Fruit fly (Drosophila melanogaster) whole organism, embryonic: ENCODE results near the gene Tctp.

ENCODE experiments used
- CG10267 ChIP-seq: fragments of 200-800 bp; sonication (Bioruptor generic); optimal IDR thresholded peaks from 2 replicates; lab custom pipeline; 2018; ENCODE audit warnings: missing biosample characterization, mild to moderate bottlenecking, missing genetic modification characterization, moderate library complexity
- CG10979 ChIP-seq: fragments of 200-800 bp; sonication (Bioruptor generic); optimal IDR thresholded peaks from 2 replicates; lab custom pipeline; 2018; ENCODE audit warnings: missing biosample characterization, mild to moderate bottlenecking, missing genetic modification characterization, moderate library complexity
- CG11085 ChIP-seq: fragments of 200-800 bp; sonication (Bioruptor generic); IDR thresholded peaks from 2 replicates; pipeline ENCODE4 v1.3.6; 2022; ENCODE audit warnings: missing biosample characterization, missing genetic modification characterization
- CG11696 ChIP-seq: fragments of 200-800 bp; sonication (Bioruptor generic); IDR thresholded peaks from 2 replicates; pipeline ENCODE4 v1.3.6; 2022; ENCODE audit warnings: missing biosample characterization, missing genetic modification characterization
- CG12942 ChIP-seq: fragments of 200-800 bp; sonication (Bioruptor generic); optimal IDR thresholded peaks from 3 replicates; lab custom pipeline; 2016; ENCODE audit warnings: missing biosample characterization, missing genetic modification characterization
- CG1603 ChIP-seq: fragments of 200-800 bp; sonication (Bioruptor generic); optimal IDR thresholded peaks from 2 replicates; lab custom pipeline; 2019; ENCODE audit warnings: missing biosample characterization, mild to moderate bottlenecking, missing genetic modification characterization, moderate library complexity
- CG1647 ChIP-seq: fragments of 200-800 bp; sonication (Bioruptor generic); optimal IDR thresholded peaks from 3 replicates; lab custom pipeline; 2016; ENCODE audit warnings: missing biosample characterization, missing genetic modification characterization
- CG16779 ChIP-seq: fragments of 200-800 bp; sonication (Bioruptor generic); IDR thresholded peaks from 2 replicates; pipeline ENCODE4 v1.3.6; 2022; ENCODE audit warnings: missing biosample characterization, missing genetic modification characterization
- CG16815 ChIP-seq: fragments of 200-800 bp; sonication (Bioruptor generic); optimal IDR thresholded peaks from 3 replicates; lab custom pipeline; 2017; ENCODE audit warnings: missing biosample characterization, mild to moderate bottlenecking, missing genetic modification characterization
- CG17802 ChIP-seq: fragments of 200-800 bp; sonication (Bioruptor generic); optimal IDR thresholded peaks from 2 replicates; lab custom pipeline; 2018; ENCODE audit warnings: missing biosample characterization, mild to moderate bottlenecking, missing genetic modification characterization, moderate library complexity
- CG17912 ChIP-seq: fragments of 200-800 bp; sonication (Bioruptor generic); optimal IDR thresholded peaks from 2 replicates; lab custom pipeline; 2018; ENCODE audit warnings: missing biosample characterization, mild to moderate bottlenecking, missing genetic modification characterization
- CG2129 ChIP-seq: fragments of 200-800 bp; sonication (Bioruptor generic); IDR thresholded peaks from 2 replicates; pipeline ENCODE4 v1.3.6; 2022; ENCODE audit warnings: missing biosample characterization, missing genetic modification characterization; ENCODE audit not compliant: partially characterized antibody
- CG30403 ChIP-seq: fragments of 200-800 bp; sonication (Bioruptor generic); optimal IDR thresholded peaks from 3 replicates; lab custom pipeline; 2016; ENCODE audit warnings: missing biosample characterization, missing genetic modification characterization
- CG3726 ChIP-seq: fragments of 200-800 bp; sonication (Bioruptor generic); IDR thresholded peaks from 3 replicates; pipeline ENCODE4, ENCODE4 v1.3.6; 2022; ENCODE audit warnings: missing biosample characterization, missing genetic modification characterization
- CG6683 ChIP-seq: fragments of 200-800 bp; sonication (Bioruptor generic); optimal IDR thresholded peaks from 2 replicates; lab custom pipeline; 2017; ENCODE audit warnings: missing biosample characterization, mild to moderate bottlenecking, missing genetic modification characterization, missing genetic modification reagents
- CG7271 ChIP-seq: fragments of 200-800 bp; sonication (Bioruptor generic); optimal IDR thresholded peaks from 2 replicates; lab custom pipeline; 2018; ENCODE audit warnings: missing biosample characterization, mild to moderate bottlenecking, missing genetic modification characterization, moderate library complexity
- CG7556 ChIP-seq: fragments of 200-800 bp; sonication (Bioruptor generic); optimal IDR thresholded peaks from 2 replicates; lab custom pipeline; 2017; ENCODE audit warnings: missing biosample characterization, mild to moderate bottlenecking, missing genetic modification characterization
- CG7987 ChIP-seq: fragments of 200-800 bp; sonication (Bioruptor generic); optimal IDR thresholded peaks from 2 replicates; lab custom pipeline; 2018; ENCODE audit warnings: missing biosample characterization, mild to moderate bottlenecking, missing genetic modification characterization, moderate library complexity
- CG8290 ChIP-seq, 3 experiments: fragments of 200-800 bp; sonication (Bioruptor generic); optimal IDR thresholded peaks; 2 replicates each; lab custom pipeline; 2016 to 2019; ENCODE audit warnings: missing biosample characterization in 3 of 3, missing genetic modification characterization in 3 of 3, mild to moderate bottlenecking in 2 of 3, moderate library complexity in 1 of 3
- CG8478 ChIP-seq: fragments of >200 bp; optimal IDR thresholded peaks from 2 replicates; lab custom pipeline; 2018
- CG8944 ChIP-seq: fragments of 200-800 bp; sonication (Bioruptor generic); optimal IDR thresholded peaks from 3 replicates; lab custom pipeline; 2016; ENCODE audit warnings: missing biosample characterization, missing genetic modification characterization
- CG9876 ChIP-seq: fragments of 200-800 bp; sonication (Bioruptor generic); optimal IDR thresholded peaks from 2 replicates; lab custom pipeline; 2016; ENCODE audit warnings: missing biosample characterization, missing genetic modification characterization
- Chrac-16 ChIP-seq: fragments of 200-800 bp; sonication (Bioruptor generic); optimal IDR thresholded peaks from 3 replicates; lab custom pipeline; 2016; ENCODE audit warnings: missing biosample characterization, missing genetic modification characterization
- Fer3 ChIP-seq: fragments of 200-800 bp; sonication (Bioruptor generic); optimal IDR thresholded peaks from 2 replicates; lab custom pipeline; 2018; ENCODE audit warnings: missing biosample characterization, mild to moderate bottlenecking, missing genetic modification characterization, moderate library complexity
- H15 ChIP-seq: fragments of 200-800 bp; sonication (Bioruptor generic); IDR thresholded peaks from 3 replicates; pipeline ENCODE4 v1.3.6; 2022; ENCODE audit warnings: missing biosample characterization, missing genetic modification characterization
- Hr39 ChIP-seq: fragments of >200 bp; optimal IDR thresholded peaks from 2 replicates; lab custom pipeline; 2017
- Mad ChIP-seq: fragments of 200-800 bp; sonication (Bioruptor generic); optimal IDR thresholded peaks from 2 replicates; lab custom pipeline; 2016; ENCODE audit warnings: missing biosample characterization, missing genetic modification characterization
- Mes4 ChIP-seq: fragments of 200-800 bp; sonication (Bioruptor generic); optimal IDR thresholded peaks from 2 replicates; lab custom pipeline; 2016; ENCODE audit warnings: missing biosample characterization, missing genetic modification characterization
- Neu2 ChIP-seq: fragments of 200-800 bp; sonication (Bioruptor generic); optimal IDR thresholded peaks from 3 replicates; lab custom pipeline; 2016; ENCODE audit warnings: missing biosample characterization, missing genetic modification characterization, borderline replicate concordance
- NfI ChIP-seq: fragments of 200-800 bp; sonication (Bioruptor generic); optimal IDR thresholded peaks from 3 replicates; lab custom pipeline; 2018; ENCODE audit warnings: missing biosample characterization, mild to moderate bottlenecking, missing genetic modification characterization, moderate library complexity
- PHDP ChIP-seq: fragments of 200-800 bp; sonication (Bioruptor generic); optimal IDR thresholded peaks from 3 replicates; lab custom pipeline; 2018; ENCODE audit warnings: missing biosample characterization, mild to moderate bottlenecking, missing genetic modification characterization, moderate library complexity
- Poxn ChIP-seq: fragments of 200-800 bp; sonication (Bioruptor generic); IDR thresholded peaks from 2 replicates; pipeline ENCODE4 v1.3.6; 2022; ENCODE audit warnings: missing biosample characterization, missing genetic modification characterization
- Usf ChIP-seq: fragments of 200-800 bp; sonication (Bioruptor generic); optimal IDR thresholded peaks from 2 replicates; lab custom pipeline; 2017; ENCODE audit warnings: missing genotype, missing biosample characterization, missing genetic modification characterization
- bowl ChIP-seq: fragments of 200-800 bp; sonication (Bioruptor generic); IDR thresholded peaks from 2 replicates; pipeline ENCODE4 v1.3.6; 2022; ENCODE audit warnings: missing biosample characterization, missing genetic modification characterization
- cato ChIP-seq: fragments of 200-800 bp; sonication (Bioruptor generic); optimal IDR thresholded peaks from 2 replicates; lab custom pipeline; 2016; ENCODE audit warnings: missing biosample characterization, missing genetic modification characterization, borderline replicate concordance
- dan ChIP-seq: fragments of 200-800 bp; sonication (Bioruptor generic); IDR thresholded peaks from 2 replicates; pipeline ENCODE4 v1.3.6; 2022; ENCODE audit warnings: missing biosample characterization, missing genetic modification characterization
- gcm ChIP-seq: fragments of 200-800 bp; sonication (Bioruptor generic); optimal IDR thresholded peaks from 2 replicates; lab custom pipeline; 2019; ENCODE audit warnings: missing biosample characterization, mild to moderate bottlenecking, missing genetic modification characterization, moderate library complexity
- grn ChIP-seq: fragments of 200-800 bp; sonication (Bioruptor generic); optimal IDR thresholded peaks from 3 replicates; lab custom pipeline; 2017; ENCODE audit warnings: missing biosample characterization, missing genetic modification characterization
- hkb ChIP-seq, 2 experiments: fragments of 200-800 bp in 1 of 2; fragments of >200 bp in 1 of 2; sonication (Bioruptor generic) in 1 of 2; IDR thresholded peaks in 1 of 2; optimal IDR thresholded peaks in 1 of 2; 2 replicates each; pipeline versions ENCODE4 v1.3.6 to Lab custom; 2017 to 2022; ENCODE audit warnings: missing biosample characterization in 1 of 2, missing genetic modification characterization in 1 of 2
- mld ChIP-seq: fragments of 200-800 bp; sonication (Bioruptor generic); IDR thresholded peaks from 3 replicates; pipeline ENCODE4 v1.3.6; 2022; ENCODE audit warnings: missing biosample characterization, missing genetic modification characterization; ENCODE audit not compliant: partially characterized antibody
- salm ChIP-seq: fragments of 200-800 bp; sonication (Bioruptor generic); optimal IDR thresholded peaks from 2 replicates; lab custom pipeline; 2018; ENCODE audit warnings: missing biosample characterization, mild to moderate bottlenecking, missing genetic modification characterization
- sima ChIP-seq: fragments of 200-800 bp; sonication (Bioruptor generic); optimal IDR thresholded peaks from 2 replicates; lab custom pipeline; 2016; ENCODE audit warnings: missing biosample characterization, missing genetic modification characterization
- sisA ChIP-seq: fragments of 200-800 bp; sonication (Bioruptor generic); IDR thresholded peaks from 2 replicates; pipeline ENCODE4 v1.3.6; 2022; ENCODE audit warnings: missing biosample characterization, missing genetic modification characterization
- sr ChIP-seq: fragments of 200-800 bp; sonication (Bioruptor generic); IDR thresholded peaks from 3 replicates; pipeline ENCODE4 v1.3.6; 2022; ENCODE audit warnings: missing biosample characterization, missing genetic modification characterization
- tna ChIP-seq: fragments of 200-800 bp; sonication (Bioruptor generic); IDR thresholded peaks from 2 replicates; pipeline ENCODE4 v1.3.6; 2022; ENCODE audit warnings: missing biosample characterization, missing genetic modification characterization; ENCODE audit not compliant: partially characterized antibody
- tx ChIP-seq: fragments of 200-800 bp; sonication (Bioruptor generic); optimal IDR thresholded peaks from 2 replicates; lab custom pipeline; 2016; ENCODE audit warnings: missing biosample characterization, missing genetic modification characterization
- usp ChIP-seq: fragments of >200 bp; optimal IDR thresholded peaks from 2 replicates; lab custom pipeline; 2017; ENCODE audit warnings: missing biosample characterization, missing genetic modification characterization
- vfl ChIP-seq: fragments of 200-800 bp; sonication (Bioruptor generic); optimal IDR thresholded peaks from 2 replicates; lab custom pipeline; 2016; ENCODE audit warnings: missing biosample characterization, missing genetic modification characterization
- zf30C ChIP-seq: fragments of 200-800 bp; sonication (Bioruptor generic); optimal IDR thresholded peaks from 3 replicates; lab custom pipeline; 2018; ENCODE audit warnings: missing biosample characterization, mild to moderate bottlenecking, missing genetic modification characterization

Gene Tctp

dm6 chr3R:11196648-11197388 lies 13.2 kb upstream of the Tctp start (continued):
- TF ChIP-seq sr (GFP tag; lab: Robert Waterston, UW) (peak; percentile 94), Mes4 (peak; percentile 80), CG2129 (no peak), CG1647 (peak; percentile 81), NfI (GFP tag; lab: Kevin White, UChicago) (peak; percentile 98), CG16815 (GFP tag; lab: Kevin White, UChicago) (peak; percentile 97), CG8944 (GFP tag; lab: Kevin White, UChicago) (peak; percentile 78), CG12942 (GFP tag; lab: Kevin White, UChicago) (peak; percentile 95), salm (tag; lab: Kevin White, UChicago) (peak; percentile 97), hkb (optimal IDR thresholded peaks at IDR 0.05; lab: Kevin White, UChicago) (no peak), hkb (GFP tag; IDR thresholded peaks at IDR 0.05; lab: Robert Waterston, UW) (peak; percentile 98), CG10979 (peak; percentile 99), Fer3 (tag; lab: Kevin White, UChicago) (peak; percentile 98), mld (GFP tag; lab: Robert Waterston, UW) (no peak), tna (GFP tag; lab: Robert Waterston, UW) (no peak), CG1603 (peak; percentile 61), vfl (GFP tag; lab: Kevin White, UChicago) (peak; percentile 76), cato (GFP tag; lab: Kevin White, UChicago) (peak; percentile 87), CG11696 (peak; percentile 86), sima (GFP tag; lab: Kevin White, UChicago) (no peak), CG10267 (tag; lab: Kevin White, UChicago) (peak; percentile 96), Hr39 (no peak), bowl (GFP tag; lab: Robert Waterston, UW) (peak; percentile 91), CG3726 (GFP tag; lab: Robert Waterston, UW) (peak; percentile 96), CG7987 (peak; percentile 93), CG17912 (GFP tag; lab: Kevin White, UChicago) (peak; percentile 85), zf30C (GFP tag; lab: Kevin White, UChicago) (no peak), Mad (GFP tag; lab: Kevin White, UChicago) (peak; percentile 86), CG11085 (peak; percentile 96), CG17802 (tag; lab: Kevin White, UChicago) (peak; percentile 88), H15 (GFP tag; lab: Robert Waterston, UW) (peak; percentile 97), gcm (peak; percentile 97), CG7271 (tag; lab: Kevin White, UChicago) (peak; percentile 85), CG16779 (GFP tag; lab: Robert Waterston, UW) (peak; percentile 91), grn (no peak), CG30403 (GFP tag; lab: Kevin White, UChicago) (peak; percentile 99), Neu2 (GFP tag; lab: Kevin White, UChicago) (no peak), dan (GFP tag; lab: Robert Waterston, UW) (peak; percentile 64; the same call in 1 of the 2 replicates), CG8290 (GFP tag; optimal IDR thresholded peaks at IDR 0.05; lab: Kevin White, UChicago) (peak; percentile 91), CG8290 (tag; optimal IDR thresholded peaks at IDR 0.05; lab: Kevin White, UChicago) (peak; percentile 77 to 84), CG6683 (peak; percentile 98), Usf (GFP tag; lab: Kevin White, UChicago) (peak; percentile 98), tx (peak; percentile 81), CG7556 (GFP tag; lab: Kevin White, UChicago) (peak; percentile 100), Poxn (GFP tag; lab: Robert Waterston, UW) (peak; percentile 94), sisA (GFP tag; lab: Robert Waterston, UW) (peak; percentile 99), usp (no peak), CG8478 (no peak), Chrac-16 (GFP tag; lab: Kevin White, UChicago) (peak; percentile 92), CG9876 (GFP tag; lab: Kevin White, UChicago) (peak; percentile 64), PHDP (tag; lab: Kevin White, UChicago) (peak; percentile 99)
